Worm (Caenorhabditis elegans): ENCODE results near the gene R05D3.12.

Gene R05D3.12

DNA sequence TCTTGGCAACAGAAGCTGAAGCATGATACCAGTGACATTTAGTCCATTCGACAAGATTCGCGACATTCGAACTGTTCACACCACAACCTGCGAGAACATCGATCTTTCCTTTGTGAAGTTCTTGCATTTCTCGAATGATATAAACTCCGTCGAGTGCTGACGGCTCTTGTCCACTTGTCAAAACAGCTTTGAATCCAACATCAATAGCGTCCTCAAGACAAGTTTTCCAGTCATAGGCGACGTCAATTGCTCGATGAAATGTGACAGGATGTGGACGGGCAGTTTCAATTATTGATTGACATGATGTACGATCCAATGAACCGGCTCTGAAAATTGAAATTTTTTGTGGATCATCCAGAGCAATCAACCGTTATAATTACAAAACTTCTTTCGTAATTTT lies 21.9 kb downstream of the R05D3.12 start:
- no peak for TF ChIP-seq alr-1 (tag; optimal IDR thresholded peaks at IDR 0.05)
- no peak for TF ChIP-seq snpc-4 (tag; optimal IDR thresholded peaks at IDR 0.05)
- no peak for TF ChIP-seq zag-1 (tag; optimal IDR thresholded peaks at IDR 0.05)
- no peak for TF ChIP-seq ama-1 (optimal IDR thresholded peaks at IDR 0.05)
- no peak for TF ChIP-seq gmeb-1 (tag; optimal IDR thresholded peaks at IDR 0.05)
- TF ChIP-seq nhr-25 (tag; optimal IDR thresholded peaks at IDR 0.05) = no peak

DNA sequence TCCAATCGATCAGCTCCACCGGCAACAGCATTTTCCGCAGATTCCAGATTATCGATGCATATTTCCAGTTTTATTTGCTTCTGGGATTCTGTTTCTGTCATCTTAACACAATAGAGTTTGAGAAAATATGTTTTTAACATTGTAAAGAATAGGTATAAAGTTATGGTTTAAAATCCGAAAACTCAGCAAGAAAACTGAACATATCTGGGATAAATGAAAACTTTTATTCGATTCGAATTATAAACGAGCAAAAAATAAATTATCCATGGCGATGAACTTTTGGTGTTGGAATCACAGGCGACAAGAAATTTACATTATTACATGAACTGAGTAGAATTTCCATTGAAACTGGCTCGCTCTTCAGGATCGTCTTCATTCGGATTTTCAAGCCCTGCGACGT lies 22.8 kb downstream of the R05D3.12 start, which contains the start of gene cutc-1:
TSS of gene cutc-1 (minus strand) at position 101 of the 400 bp plus-strand sequence.
- TF ChIP-seq skn-1 (tag; optimal IDR thresholded peaks at IDR 0.05) (no peak), egl-27 (tag; optimal IDR thresholded peaks at IDR 0.05) (no peak), nhr-237 (tag; optimal IDR thresholded peaks at IDR 0.05) (no peak), mdl-1 (tag; optimal IDR thresholded peaks at IDR 0.05) (no peak), aly-2 (tag; optimal IDR thresholded peaks at IDR 0.05) (no peak), nhr-12 (tag; optimal IDR thresholded peaks at IDR 0.05) (no peak), nhr-11 (tag; optimal IDR thresholded peaks at IDR 0.05) (no peak)

DNA sequence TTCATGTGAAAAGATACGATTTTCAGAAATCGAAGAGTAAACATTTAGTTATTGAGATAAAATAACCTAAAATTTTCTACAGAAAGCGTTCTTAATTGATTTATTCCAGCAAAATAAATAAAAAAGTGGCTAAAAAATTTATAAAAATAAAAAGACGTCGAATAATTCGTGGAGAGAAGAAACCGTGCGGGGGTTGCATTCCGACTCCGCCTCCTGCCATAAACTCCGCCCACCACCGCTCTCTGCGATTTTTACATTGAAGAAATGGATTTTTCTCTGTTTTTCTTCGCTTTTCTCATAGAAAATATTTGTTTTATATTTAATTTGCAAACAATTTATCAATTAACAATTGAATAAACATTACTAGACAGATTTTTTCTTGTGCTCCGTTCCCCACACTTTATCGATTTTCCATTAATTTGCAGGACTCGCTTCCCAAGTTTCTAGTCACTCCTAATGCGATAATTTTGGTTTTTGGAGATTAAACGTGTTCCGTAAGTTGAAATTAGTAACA lies 24.8 kb downstream of the R05D3.12 start, which contains the start of the genes ubxn-4 and cyy-1:
TSS of gene ubxn-4 (minus strand) at position 114 of the 514 bp plus-strand sequence.
TSS of gene cyy-1 (plus strand) at position 426 of the 514 bp plus-strand sequence.
- TF ChIP-seq skn-1 (tag; optimal IDR thresholded peaks at IDR 0.05) (no peak), F13H6.1 (tag; optimal IDR thresholded peaks at IDR 0.05) (no peak), lsy-2 (tag; optimal IDR thresholded peaks at IDR 0.05) (peak in 1 of 2 experiments; percentile 11), elt-1 (tag; optimal IDR thresholded peaks at IDR 0.05) (no peak), unc-55 (GFP tag; optimal IDR thresholded peaks at IDR 0.05) (peak; percentile 38), nhr-6 (tag; optimal IDR thresholded peaks at IDR 0.05) (no peak)

DNA sequence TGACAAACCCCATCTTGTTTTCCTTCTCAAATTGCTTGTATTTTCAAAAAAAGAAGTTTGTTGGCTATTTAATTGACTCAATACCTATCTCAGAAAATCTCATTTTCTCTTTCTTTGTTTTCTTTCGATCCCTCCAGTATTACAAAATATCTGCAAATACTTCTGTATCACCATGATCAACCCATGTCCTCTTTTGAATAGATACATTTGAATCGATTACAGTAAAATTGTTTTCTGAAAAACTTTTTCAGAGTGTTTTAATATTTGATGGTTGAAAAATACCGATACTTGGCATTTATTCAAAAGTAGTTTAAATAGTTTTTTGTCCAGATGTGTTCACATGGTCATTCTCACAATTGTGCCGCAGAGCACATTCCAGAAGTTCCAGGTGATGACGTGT lies 28.4 kb downstream of the R05D3.12 start, which contains the start of gene ZK353.9:
TSS of gene ZK353.9 (plus strand) at position 331 of the 400 bp plus-strand sequence.
- TF ChIP-seq nhr-237 (tag; optimal IDR thresholded peaks at IDR 0.05) (no peak), egl-27 (tag; optimal IDR thresholded peaks at IDR 0.05) (no peak)

DNA sequence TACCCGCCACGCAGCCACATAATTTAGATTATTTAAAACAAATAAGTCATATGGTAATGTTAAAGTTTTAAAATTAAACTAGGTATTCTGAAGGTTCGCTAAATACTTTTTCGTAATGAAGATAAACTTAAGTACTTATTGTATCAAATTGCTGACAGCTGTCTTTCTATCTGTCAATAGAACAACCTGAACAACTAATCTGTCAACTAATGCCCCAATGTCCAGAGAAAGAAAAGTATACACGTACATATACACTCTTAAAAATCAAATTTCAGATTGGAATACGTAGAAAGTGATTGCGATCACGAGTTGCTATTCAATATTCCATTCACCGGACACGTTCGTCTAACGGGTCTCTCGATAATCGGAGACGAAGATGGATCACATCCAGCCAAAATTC lies 30.0 kb downstream of the R05D3.12 start:
- TF ChIP-seq unc-62 (GFP tag; optimal IDR thresholded peaks at IDR 0.05) (no peak), unc-39 (tag; optimal IDR thresholded peaks at IDR 0.05) (no peak), ama-1 (optimal IDR thresholded peaks at IDR 0.05) (no peak), blmp-1 (tag; optimal IDR thresholded peaks at IDR 0.05; ENCODE audit: insufficient read depth) (no peak), ztf-4 (tag; optimal IDR thresholded peaks at IDR 0.05) (no peak)

DNA sequence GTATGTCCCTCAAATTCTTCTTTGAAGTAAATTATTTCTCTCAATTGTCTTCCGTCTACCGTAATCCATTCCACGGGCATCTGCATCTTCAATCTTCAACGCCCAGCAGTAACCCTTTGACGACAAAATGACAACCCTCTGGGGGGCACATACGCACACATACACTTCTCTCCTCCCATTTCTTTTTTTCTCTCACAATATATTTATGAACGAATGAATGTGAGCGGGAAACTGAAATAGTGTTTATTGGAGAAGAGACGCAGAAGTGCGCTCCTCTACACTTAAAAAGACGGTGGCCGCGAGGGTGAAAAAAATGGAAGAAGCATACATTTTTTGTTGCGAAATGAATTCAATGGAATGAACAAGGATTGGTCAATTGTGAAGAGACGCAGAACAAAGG lies 31.2 kb downstream of the R05D3.12 start:
- TF ChIP-seq nhr-6 (tag; optimal IDR thresholded peaks at IDR 0.05) (peak; percentile 49), gmeb-1 (tag; optimal IDR thresholded peaks at IDR 0.05) (peak; percentile 47), sma-3 (GFP tag; optimal IDR thresholded peaks at IDR 0.05) (peak; percentile 36), unc-39 (tag; optimal IDR thresholded peaks at IDR 0.05) (no peak), egl-27 (tag; optimal IDR thresholded peaks at IDR 0.05) (peak; percentile 28), peb-1 (tag; optimal IDR thresholded peaks at IDR 0.05) (no peak), snpc-4 (tag; optimal IDR thresholded peaks at IDR 0.05) (peak; percentile 33), F13H6.1 (tag; optimal IDR thresholded peaks at IDR 0.05) (peak; percentile 77), lsy-2 (tag; optimal IDR thresholded peaks at IDR 0.05) (peak; percentile 72 to 94), unc-55 (GFP tag; optimal IDR thresholded peaks at IDR 0.05) (peak; percentile 91), mab-5 (tag; optimal IDR thresholded peaks at IDR 0.05) (peak; percentile 57), fos-1 (tag; optimal IDR thresholded peaks at IDR 0.05) (peak; percentile 86), sem-4 (tag; optimal IDR thresholded peaks at IDR 0.05) (peak; percentile 66), ztf-1 (GFP tag; conservative IDR thresholded peaks at IDR 0.05) (no peak), nhr-10 (tag; optimal IDR thresholded peaks at IDR 0.05) (no peak), lin-13 (GFP tag; optimal IDR thresholded peaks at IDR 0.05) (peak; percentile 58), sma-9 (GFP tag; optimal IDR thresholded peaks at IDR 0.05) (peak; percentile 44), sma-9 (tag; optimal IDR thresholded peaks at IDR 0.05) (no peak), mdl-1 (tag; optimal IDR thresholded peaks at IDR 0.05) (peak in 1 of 2 experiments; percentile 28), C34F6.9 (tag; optimal IDR thresholded peaks at IDR 0.05) (peak; percentile 93), alr-1 (tag; optimal IDR thresholded peaks at IDR 0.05) (no peak), Y55F3AM.14 (GFP tag; optimal IDR thresholded peaks at IDR 0.05) (peak; percentile 62), skn-1 (tag; optimal IDR thresholded peaks at IDR 0.05) (peak; percentile 8), nhr-129 (tag; optimal IDR thresholded peaks at IDR 0.05) (peak; percentile 88), nhr-25 (tag; optimal IDR thresholded peaks at IDR 0.05) (peak; percentile 88), dmd-4 (tag; optimal IDR thresholded peaks at IDR 0.05) (no peak), ztf-4 (tag; optimal IDR thresholded peaks at IDR 0.05) (no peak), zag-1 (tag; optimal IDR thresholded peaks at IDR 0.05) (peak; percentile 84), blmp-1 (tag; optimal IDR thresholded peaks at IDR 0.05; ENCODE audit: insufficient read depth) (peak; percentile 25), lin-11 (tag; optimal IDR thresholded peaks at IDR 0.05) (peak; percentile 20), ama-1 (optimal IDR thresholded peaks at IDR 0.05) (peak; percentile 38), aly-2 (tag; optimal IDR thresholded peaks at IDR 0.05) (no peak), nhr-23 (tag; optimal IDR thresholded peaks at IDR 0.05) (no peak), crh-2 (tag; optimal IDR thresholded peaks at IDR 0.05) (peak; percentile 91), nhr-77 (tag; optimal IDR thresholded peaks at IDR 0.05) (no peak)

Data from whole organism, L2 larva.